Worm (Caenorhabditis elegans) whole organism, mixed stage, embryonic: ENCODE measurements around the gene vit-4.

Experiments used
- M03D4.4 ChIP-seq: sonication (generic microtip); optimal IDR thresholded peaks from 2 replicates; lab custom pipeline; 2017; ENCODE audit warnings: mild to moderate bottlenecking, missing genetic modification characterization, missing compliant biosample characterization
- lin-32 ChIP-seq: fragments of 200-800 bp; sonication (Bioruptor generic); optimal IDR thresholded peaks from 2 replicates; lab custom pipeline; 2018; ENCODE audit warnings: mild to moderate bottlenecking, missing genetic modification characterization, missing compliant biosample characterization
- mab-5 ChIP-seq: fragments of 150-350 bp; optimal IDR thresholded peaks from 2 replicates; lab custom pipeline; 2014; ENCODE audit warnings: missing biosample characterization, missing genetic modification characterization
- nhr-2 ChIP-seq: fragments of 150-350 bp; optimal IDR thresholded peaks from 2 replicates; lab custom pipeline; 2014; ENCODE audit warnings: missing biosample characterization, missing genetic modification characterization
- nhr-28 ChIP-seq: fragments of 150-350 bp; optimal IDR thresholded peaks from 2 replicates; lab custom pipeline; 2014; ENCODE audit warnings: missing biosample characterization, missing genetic modification characterization
- nhr-76 ChIP-seq: sonication (generic microtip); optimal IDR thresholded peaks from 2 replicates; lab custom pipeline; 2017; ENCODE audit warnings: missing biosample characterization, missing genetic modification characterization
- pha-4 ChIP-seq: fragments of 150-350 bp; optimal IDR thresholded peaks from 2 replicates; lab custom pipeline; 2018; ENCODE audit warnings: missing biosample characterization, missing genetic modification reagents, missing genetic modification characterization
- sptf-1 ChIP-seq: sonication (generic microtip); optimal IDR thresholded peaks from 2 replicates; lab custom pipeline; 2017; ENCODE audit warnings: mild to moderate bottlenecking, missing genetic modification characterization, moderate library complexity, missing compliant biosample characterization
- unc-39 ChIP-seq: fragments of 150-350 bp; optimal IDR thresholded peaks from 2 replicates; lab custom pipeline; 2014; ENCODE audit warnings: missing biosample characterization, missing genetic modification characterization
- ztf-11 ChIP-seq: fragments of 150-350 bp; optimal IDR thresholded peaks from 2 replicates; lab custom pipeline; 2014; ENCODE audit warnings: missing biosample characterization, missing genetic modification characterization

DNA sequence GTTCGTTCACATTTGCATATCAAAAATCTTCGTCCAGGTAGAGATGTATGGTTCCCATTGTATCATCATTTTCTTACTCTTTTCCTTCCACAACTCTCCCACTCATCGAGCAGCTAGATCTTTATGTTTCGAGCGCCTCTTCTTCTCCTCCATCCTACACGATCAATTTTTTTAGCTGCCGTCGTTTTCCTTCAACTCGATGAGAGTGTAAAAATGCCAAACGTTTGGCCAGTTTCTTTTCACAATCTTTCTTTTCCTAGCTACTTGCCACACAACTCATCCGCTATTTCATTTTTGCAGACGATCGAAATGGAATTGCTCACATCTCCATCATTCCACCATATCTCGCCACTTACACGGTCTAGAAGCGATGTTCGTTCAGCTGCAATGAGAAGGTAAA, 37.8 kb upstream of the vit-4 start, which contains the start of gene C18B2.3:
- TF ChIP-seq sptf-1 (no peak), nhr-28 (no peak), pha-4 (no peak), M03D4.4 (tag; lab: Kevin White, UChicago) (no peak), unc-39 (tag; lab: Kevin White, UChicago) (no peak), nhr-76 (tag; lab: Kevin White, UChicago) (no peak), mab-5 (tag; lab: Kevin White, UChicago) (no peak), ztf-11 (tag; lab: Kevin White, UChicago) (no peak), nhr-2 (tag; lab: Kevin White, UChicago) (no peak), lin-32 (GFP tag; lab: Kevin White, UChicago) (no peak)
